Worm (Caenorhabditis elegans) whole organism, L3 larva: ENCODE data around the gene nhr-271.

Experiments
- R02D3.7 ChIP-seq: fragments of 150-350 bp; optimal IDR thresholded peaks from 2 replicates; lab custom pipeline; 2014; ENCODE audit warnings: missing biosample characterization, missing genetic modification characterization
- ZK546.5 ChIP-seq: sonication (generic microtip); optimal IDR thresholded peaks from 2 replicates; lab custom pipeline; 2017; ENCODE audit warnings: missing biosample characterization, missing genetic modification characterization
- aly-2 ChIP-seq: fragments of 150-350 bp; optimal IDR thresholded peaks from 2 replicates; lab custom pipeline; 2014; ENCODE audit warnings: missing biosample characterization, missing genetic modification characterization
- ama-1 ChIP-seq: fragments of 150-350 bp; optimal IDR thresholded peaks from 2 replicates; lab custom pipeline; 2018
- ceh-16 ChIP-seq: sonication (generic microtip); optimal IDR thresholded peaks from 2 replicates; lab custom pipeline; 2017; ENCODE audit warnings: missing biosample characterization, missing genetic modification characterization
- ceh-28 ChIP-seq: fragments of 150-350 bp; optimal IDR thresholded peaks from 2 replicates; lab custom pipeline; 2014; ENCODE audit warnings: missing biosample characterization, missing genetic modification reagents, missing genetic modification characterization
- ceh-82 ChIP-seq: fragments of 150-350 bp; optimal IDR thresholded peaks from 2 replicates; lab custom pipeline; 2014; ENCODE audit warnings: missing biosample characterization, missing genetic modification characterization
- ceh-9 ChIP-seq: sonication (generic microtip); optimal IDR thresholded peaks from 2 replicates; lab custom pipeline; 2018; ENCODE audit warnings: missing biosample characterization, missing genetic modification characterization
- egl-5 ChIP-seq: fragments of 150-350 bp; optimal IDR thresholded peaks from 2 replicates; lab custom pipeline; 2017; ENCODE audit warnings: missing biosample characterization, missing genetic modification reagents, missing genetic modification characterization, inconsistent platforms
- elt-1 ChIP-seq: fragments of 150-350 bp; optimal IDR thresholded peaks from 2 replicates; lab custom pipeline; 2014; ENCODE audit warnings: missing biosample characterization, missing genetic modification characterization
- elt-2 ChIP-seq: sonication (generic microtip); optimal IDR thresholded peaks from 2 replicates; lab custom pipeline; 2016; ENCODE audit warnings: missing genetic modification reagents, mild to moderate bottlenecking, missing genetic modification characterization, missing compliant biosample characterization
- elt-3 ChIP-seq, 3 experiments: fragments of 150-350 bp in 1 of 3; sonication (generic microtip) in 2 of 3; optimal IDR thresholded peaks; 2 replicates in 2 of 3; 4 replicates in 1 of 3; lab custom pipeline; 2014 to 2017; ENCODE audit warnings: missing biosample characterization in 3 of 3, missing genetic modification characterization in 3 of 3
- hmg-11 ChIP-seq: sonication (generic microtip); optimal IDR thresholded peaks from 2 replicates; lab custom pipeline; 2016; ENCODE audit warnings: missing genetic modification characterization, missing compliant biosample characterization
- jun-1 ChIP-seq: fragments of 150-350 bp; optimal IDR thresholded peaks from 2 replicates; lab custom pipeline; 2014; ENCODE audit warnings: missing biosample characterization, missing genetic modification reagents, missing genetic modification characterization
- lin-15B ChIP-seq: fragments of 150-350 bp; optimal IDR thresholded peaks from 2 replicates; lab custom pipeline; 2014; ENCODE audit warnings: missing biosample characterization, missing genetic modification characterization
- lsy-12 ChIP-seq: sonication (generic microtip); optimal IDR thresholded peaks from 2 replicates; lab custom pipeline; 2016; ENCODE audit warnings: mild to moderate bottlenecking, missing genetic modification characterization, missing compliant biosample characterization
- mml-1 ChIP-seq: fragments of 150-350 bp; sonication (generic microtip); optimal IDR thresholded peaks from 3 replicates; lab custom pipeline; 2014; ENCODE audit warnings: missing biosample characterization, missing genetic modification characterization
- nfya-1 ChIP-seq: sonication (generic microtip); optimal IDR thresholded peaks from 2 replicates; lab custom pipeline; 2017; ENCODE audit warnings: missing genetic modification characterization, mild to moderate bottlenecking, missing compliant biosample characterization, antibody characterized with exemption, moderate library complexity; ENCODE audit not compliant: insufficient read depth
- nhr-11 ChIP-seq: fragments of 150-350 bp; optimal IDR thresholded peaks from 2 replicates; lab custom pipeline; 2014; ENCODE audit warnings: missing biosample characterization, missing genetic modification characterization
- nhr-12 ChIP-seq: fragments of 150-350 bp; optimal IDR thresholded peaks from 2 replicates; lab custom pipeline; 2014; ENCODE audit warnings: missing biosample characterization, missing genetic modification characterization
- nhr-23 ChIP-seq: fragments of 150-350 bp; optimal IDR thresholded peaks from 2 replicates; lab custom pipeline; 2014; ENCODE audit warnings: missing biosample characterization, missing genetic modification reagents, missing genetic modification characterization
- nhr-237 ChIP-seq: fragments of 150-350 bp; optimal IDR thresholded peaks from 2 replicates; lab custom pipeline; 2014; ENCODE audit warnings: missing biosample characterization, missing genetic modification characterization
- nhr-25 ChIP-seq: sonication (generic microtip); optimal IDR thresholded peaks from 2 replicates; lab custom pipeline; 2017; ENCODE audit warnings: missing biosample characterization, missing genetic modification characterization
- nhr-43 ChIP-seq: sonication (generic microtip); optimal IDR thresholded peaks from 2 replicates; lab custom pipeline; 2016; ENCODE audit warnings: mild to moderate bottlenecking, missing genetic modification characterization, missing compliant biosample characterization; ENCODE audit not compliant: poor library complexity, severe bottlenecking
- nhr-76 ChIP-seq: fragments of 150-350 bp; sonication (generic microtip); optimal IDR thresholded peaks from 5 replicates; lab custom pipeline; 2014; ENCODE audit warnings: missing biosample characterization, missing genetic modification characterization
- nhr-77 ChIP-seq: fragments of 150-350 bp; optimal IDR thresholded peaks from 2 replicates; lab custom pipeline; 2014; ENCODE audit warnings: missing biosample characterization, missing genetic modification characterization
- pha-4 ChIP-seq: fragments of 150-350 bp; optimal IDR thresholded peaks from 2 replicates; lab custom pipeline; 2014; ENCODE audit warnings: missing biosample characterization, missing genetic modification reagents, missing genetic modification characterization
- pqm-1 ChIP-seq: fragments of 150-350 bp; optimal IDR thresholded peaks from 2 replicates; lab custom pipeline; 2017; ENCODE audit warnings: missing biosample characterization, missing genetic modification characterization, inconsistent platforms
- sea-2 ChIP-seq: fragments of 150-350 bp; sonication (generic microtip); optimal IDR thresholded peaks from 4 replicates; lab custom pipeline; 2014; ENCODE audit warnings: missing biosample characterization, missing genetic modification reagents, missing genetic modification characterization
- snpc-4 ChIP-seq: fragments of 150-350 bp; optimal IDR thresholded peaks from 2 replicates; lab custom pipeline; 2014; ENCODE audit warnings: missing biosample characterization, missing genetic modification characterization
- tbx-2 ChIP-seq: sonication (generic microtip); optimal IDR thresholded peaks from 2 replicates; lab custom pipeline; 2016; ENCODE audit warnings: mild to moderate bottlenecking, missing genetic modification characterization, missing compliant biosample characterization
- unc-39 ChIP-seq: sonication (generic microtip); optimal IDR thresholded peaks from 4 replicates; lab custom pipeline; 2017; ENCODE audit warnings: missing biosample characterization, missing genetic modification characterization
- unc-62 ChIP-seq: fragments of 150-350 bp; sonication (generic microtip); optimal IDR thresholded peaks from 4 replicates; lab custom pipeline; 2014; ENCODE audit warnings: missing biosample characterization, missing genetic modification reagents, missing genetic modification characterization
- zag-1 ChIP-seq: fragments of 150-350 bp; optimal IDR thresholded peaks from 2 replicates; lab custom pipeline; 2014; ENCODE audit warnings: missing biosample characterization, missing genetic modification characterization
- ztf-11 ChIP-seq: fragments of 150-350 bp; optimal IDR thresholded peaks from 2 replicates; lab custom pipeline; 2014; ENCODE audit warnings: missing biosample characterization, missing genetic modification characterization

nhr-271 gene

DNA sequence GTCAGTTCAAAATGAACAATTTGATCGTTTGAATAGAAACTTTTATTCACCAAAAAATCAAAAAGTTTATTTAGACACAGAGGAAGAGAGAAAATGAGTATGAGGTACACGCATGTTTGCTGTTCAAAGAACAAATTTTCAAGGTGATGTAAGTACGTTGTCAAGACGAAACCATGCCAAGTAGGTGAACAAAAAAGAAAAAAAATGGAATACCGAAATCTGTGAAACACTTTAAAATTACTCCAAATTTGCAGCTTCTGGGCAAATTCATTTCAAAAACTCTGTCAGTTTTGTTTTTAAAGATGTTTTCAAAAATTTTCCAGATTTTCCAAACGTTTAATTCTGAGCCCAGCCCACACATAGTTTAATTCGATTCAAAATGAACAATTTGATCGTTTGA, at the start of gene nhr-271:
nhr-271 (minus strand) TSS at position 101 of the 400 bp plus-strand sequence.
- no peak for TF ChIP-seq snpc-4
- no peak for TF ChIP-seq nhr-77 (tag; lab: Kevin White, UChicago)
- no peak for TF ChIP-seq lin-15B
- TF ChIP-seq jun-1 (tag; lab: Kevin White, UChicago), result no peak
- no peak for TF ChIP-seq nhr-11

DNA sequence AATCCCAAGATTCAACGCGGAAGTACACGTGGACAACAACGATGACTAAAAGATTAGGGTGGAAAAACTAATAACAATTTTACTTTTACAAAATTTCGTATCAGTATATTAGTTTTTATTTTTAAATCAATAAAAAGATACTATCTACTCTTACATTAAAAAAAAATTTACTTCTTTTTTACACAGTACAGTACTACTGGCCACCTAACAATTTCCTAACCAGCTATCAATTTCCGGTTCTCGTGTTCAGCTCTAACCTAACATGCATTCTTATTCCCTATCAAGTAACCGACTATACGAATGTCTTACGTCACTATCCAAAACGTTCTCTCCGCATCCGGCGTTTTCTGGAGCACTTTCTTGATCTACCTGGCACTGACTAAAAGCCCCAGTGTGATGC, 49.3 kb upstream of the nhr-271 start, which contains the start of gene srd-21:
srd-21 (plus strand) TSS at position 301 of the 400 bp plus-strand sequence.
- no peak for TF ChIP-seq aly-2
- TF ChIP-seq pha-4, result no peak
- TF ChIP-seq nhr-11, result no peak
- TF ChIP-seq sea-2 (GFP tag; lab: Kevin White, UChicago), result no peak
- no peak for TF ChIP-seq egl-5 (tag; lab: Kevin White, UChicago)
- TF ChIP-seq elt-3 (tag; optimal IDR thresholded peaks at IDR 0.05; lab: Kevin White, UChicago), result no peak
- TF ChIP-seq nhr-23 (tag; lab: Kevin White, UChicago), result no peak
- no peak for TF ChIP-seq nhr-12 (tag; lab: Kevin White, UChicago)
- TF ChIP-seq nfya-1 (tag; lab: Kevin White, UChicago), result no peak
- TF ChIP-seq ceh-82 (tag; lab: Kevin White, UChicago), result no peak
- no peak for TF ChIP-seq nhr-237 (tag; lab: Kevin White, UChicago)
- TF ChIP-seq nhr-25 (tag; lab: Kevin White, UChicago), result no peak
- no peak for TF ChIP-seq nhr-76
- TF ChIP-seq tbx-2, result no peak
- no peak for TF ChIP-seq unc-62 (GFP tag; lab: Kevin White, UChicago)
- TF ChIP-seq mml-1 (tag; lab: Kevin White, UChicago), result no peak
- TF ChIP-seq jun-1 (tag; lab: Kevin White, UChicago), result no peak

ce11 chrV:16628991-16629390, 48.7 kb upstream of the nhr-271 start, which contains the start of gene W06G6.2:
TSS of gene W06G6.2 (plus strand) at chrV:16629291.
- TF ChIP-seq zag-1 (tag; lab: Kevin White, UChicago) (no peak), tbx-2 (no peak), nhr-77 (tag; lab: Kevin White, UChicago) (no peak), unc-62 (GFP tag; lab: Kevin White, UChicago) (no peak), nhr-43 (no peak), snpc-4 (no peak), nfya-1 (tag; lab: Kevin White, UChicago) (no peak), elt-1 (tag; lab: Kevin White, UChicago) (no peak), unc-39 (tag; lab: Kevin White, UChicago) (no peak), ceh-9 (tag; lab: Kevin White, UChicago) (no peak), ZK546.5 (tag; lab: Kevin White, UChicago) (no peak), ztf-11 (tag; lab: Kevin White, UChicago) (no peak), ceh-28 (no peak), hmg-11 (tag; lab: Kevin White, UChicago) (no peak)

ce11 chrV:16627962-16628361, 47.6 kb upstream of the nhr-271 start, which contains the start of gene oac-53:
TSS of gene oac-53 (minus strand) at chrV:16627970.
- no peak for TF ChIP-seq ama-1 (lab: Kevin White, UChicago)
- no peak for TF ChIP-seq ceh-16 (tag; lab: Kevin White, UChicago)
- TF ChIP-seq hmg-11 (tag; lab: Kevin White, UChicago), result no peak
- TF ChIP-seq nhr-76, result no peak
- TF ChIP-seq unc-62 (GFP tag; lab: Kevin White, UChicago), result no peak
- no peak for TF ChIP-seq lin-15B
- peak; percentile 19 for TF ChIP-seq pqm-1 (tag; lab: Kevin White, UChicago)
- no peak for TF ChIP-seq R02D3.7 (tag; lab: Kevin White, UChicago)
- TF ChIP-seq sea-2 (GFP tag; lab: Kevin White, UChicago), result no peak
- peak; percentile 73 for TF ChIP-seq elt-2 (tag; lab: Kevin White, UChicago)
- TF ChIP-seq nhr-77 (tag; lab: Kevin White, UChicago), result no peak
- TF ChIP-seq ceh-28, result no peak
- TF ChIP-seq nhr-43, result no peak
- TF ChIP-seq ceh-9 (tag; lab: Kevin White, UChicago), result no peak
- no peak for TF ChIP-seq nhr-237 (tag; lab: Kevin White, UChicago)
- TF ChIP-seq nfya-1 (tag; lab: Kevin White, UChicago), result no peak
- no peak for TF ChIP-seq lsy-12 (tag; lab: Kevin White, UChicago)
